Worm (Caenorhabditis elegans) whole organism, L2 larva: ENCODE results near the gene Y54G2A.72.

Experiments used
- F13H6.1 ChIP-seq: sonication (generic microtip); optimal IDR thresholded peaks from 2 replicates; lab custom pipeline; 2016; ENCODE audit warnings: missing genetic modification characterization, missing compliant biosample characterization
- Y55F3AM.14 ChIP-seq: fragments of 200-800 bp; sonication (Bioruptor generic); optimal IDR thresholded peaks from 2 replicates; lab custom pipeline; 2018; ENCODE audit warnings: mild to moderate bottlenecking, missing genetic modification characterization, missing compliant biosample characterization
- ZK546.5 ChIP-seq: sonication (generic microtip); optimal IDR thresholded peaks from 2 replicates; lab custom pipeline; 2017; ENCODE audit warnings: missing biosample characterization, missing genetic modification characterization
- alr-1 ChIP-seq: fragments of 150-350 bp; optimal IDR thresholded peaks from 2 replicates; lab custom pipeline; 2014; ENCODE audit warnings: missing biosample characterization, missing genetic modification characterization
- aly-2 ChIP-seq: fragments of 150-350 bp; optimal IDR thresholded peaks from 2 replicates; lab custom pipeline; 2014; ENCODE audit warnings: missing biosample characterization, missing genetic modification characterization
- ama-1 ChIP-seq: fragments of 150-350 bp; optimal IDR thresholded peaks from 2 replicates; lab custom pipeline; 2018; ENCODE audit warnings: inconsistent platforms
- blmp-1 ChIP-seq: sonication (generic microtip); optimal IDR thresholded peaks from 2 replicates; lab custom pipeline; 2017; ENCODE audit warnings: missing genetic modification characterization, mild to moderate bottlenecking, missing compliant biosample characterization, antibody characterized with exemption, moderate library complexity; ENCODE audit not compliant: insufficient read depth
- ceh-16 ChIP-seq: fragments of 150-350 bp; optimal IDR thresholded peaks from 2 replicates; lab custom pipeline; 2014; ENCODE audit warnings: missing biosample characterization, missing genetic modification characterization
- egl-27 ChIP-seq: sonication (generic microtip); optimal IDR thresholded peaks from 3 replicates; lab custom pipeline; 2017; ENCODE audit warnings: missing biosample characterization, missing genetic modification reagents, missing genetic modification characterization
- elt-1 ChIP-seq: fragments of 150-350 bp; optimal IDR thresholded peaks from 2 replicates; lab custom pipeline; 2014; ENCODE audit warnings: missing biosample characterization, missing genetic modification characterization
- elt-3 ChIP-seq: sonication (generic microtip); optimal IDR thresholded peaks from 2 replicates; lab custom pipeline; 2017; ENCODE audit warnings: missing biosample characterization, missing genetic modification characterization
- fos-1 ChIP-seq: fragments of 150-350 bp; optimal IDR thresholded peaks from 2 replicates; lab custom pipeline; 2014; ENCODE audit warnings: missing biosample characterization, missing genetic modification characterization
- gmeb-1 ChIP-seq: fragments of 150-350 bp; optimal IDR thresholded peaks from 2 replicates; lab custom pipeline; 2014; ENCODE audit warnings: missing biosample characterization, missing genetic modification characterization
- lin-11 ChIP-seq: fragments of 150-350 bp; sonication (generic microtip); optimal IDR thresholded peaks from 2 replicates; lab custom pipeline; 2014; ENCODE audit warnings: missing biosample characterization, missing genetic modification characterization, inconsistent platforms, mixed read lengths
- lin-13 ChIP-seq: fragments of 150-350 bp; optimal IDR thresholded peaks from 2 replicates; lab custom pipeline; 2014; ENCODE audit warnings: missing biosample characterization, missing genetic modification reagents, missing genetic modification characterization
- lin-39 ChIP-seq: fragments of 150-350 bp; optimal IDR thresholded peaks from 2 replicates; lab custom pipeline; 2014; ENCODE audit warnings: missing biosample characterization, missing genetic modification reagents, missing genetic modification characterization
- lsy-2 ChIP-seq, 2 experiments: fragments of 150-350 bp in 1 of 2; sonication (generic microtip) in 1 of 2; optimal IDR thresholded peaks; 2 replicates each; lab custom pipeline; 2014 to 2017; ENCODE audit warnings: missing biosample characterization in 2 of 2, missing genetic modification characterization in 2 of 2
- mab-5 ChIP-seq: fragments of 150-350 bp; optimal IDR thresholded peaks from 2 replicates; lab custom pipeline; 2014; ENCODE audit warnings: missing biosample characterization, missing genetic modification characterization
- mbf-1 ChIP-seq: sonication (generic microtip); optimal IDR thresholded peaks from 2 replicates; lab custom pipeline; 2017; ENCODE audit warnings: missing biosample characterization, missing genetic modification characterization
- mdl-1 ChIP-seq, 2 experiments: fragments of 150-350 bp in 1 of 2; sonication (generic microtip) in 1 of 2; optimal IDR thresholded peaks; 2 replicates each; lab custom pipeline; 2017; ENCODE audit warnings: missing biosample characterization in 2 of 2, missing genetic modification characterization in 2 of 2
- nhr-10 ChIP-seq: sonication (generic microtip); optimal IDR thresholded peaks from 2 replicates; lab custom pipeline; 2017; ENCODE audit warnings: missing biosample characterization, missing genetic modification characterization
- nhr-11 ChIP-seq: fragments of 150-350 bp; optimal IDR thresholded peaks from 2 replicates; lab custom pipeline; 2014; ENCODE audit warnings: missing biosample characterization, missing genetic modification characterization
- nhr-129 ChIP-seq: fragments of 150-350 bp; optimal IDR thresholded peaks from 2 replicates; lab custom pipeline; 2014; ENCODE audit warnings: missing biosample characterization, missing genetic modification characterization
- nhr-21 ChIP-seq: fragments of 150-350 bp; optimal IDR thresholded peaks from 2 replicates; lab custom pipeline; 2014; ENCODE audit warnings: missing biosample characterization, missing genetic modification characterization
- nhr-23 ChIP-seq: fragments of 150-350 bp; optimal IDR thresholded peaks from 2 replicates; lab custom pipeline; 2014; ENCODE audit warnings: missing biosample characterization, missing genetic modification reagents, missing genetic modification characterization
- nhr-237 ChIP-seq: fragments of 150-350 bp; optimal IDR thresholded peaks from 2 replicates; lab custom pipeline; 2014; ENCODE audit warnings: missing biosample characterization, missing genetic modification characterization
- nhr-25 ChIP-seq: fragments of 150-350 bp; sonication (generic microtip); optimal IDR thresholded peaks from 3 replicates; lab custom pipeline; 2014; ENCODE audit warnings: missing biosample characterization, missing genetic modification characterization
- nhr-6 ChIP-seq: fragments of 150-350 bp; optimal IDR thresholded peaks from 2 replicates; lab custom pipeline; 2014; ENCODE audit warnings: missing biosample characterization, missing genetic modification characterization
- nhr-77 ChIP-seq: fragments of 150-350 bp; optimal IDR thresholded peaks from 2 replicates; lab custom pipeline; 2014; ENCODE audit warnings: missing biosample characterization, missing genetic modification characterization
- sem-4 ChIP-seq: fragments of 150-350 bp; optimal IDR thresholded peaks from 2 replicates; lab custom pipeline; 2014; ENCODE audit warnings: missing biosample characterization, missing genetic modification reagents, missing genetic modification characterization
- skn-1 ChIP-seq: sonication (generic microtip); optimal IDR thresholded peaks from 2 replicates; lab custom pipeline; 2017; ENCODE audit warnings: missing biosample characterization, missing genetic modification characterization
- sma-3 ChIP-seq: sonication (generic microtip); optimal IDR thresholded peaks from 2 replicates; lab custom pipeline; 2016; ENCODE audit warnings: missing genetic modification reagents, missing genetic modification characterization, missing compliant biosample characterization
- sma-9 ChIP-seq, 2 experiments: fragments of 150-350 bp in 1 of 2; sonication (generic microtip) in 1 of 2; optimal IDR thresholded peaks; 2 replicates each; lab custom pipeline; 2014 to 2016; ENCODE audit warnings: missing genetic modification characterization in 2 of 2, mild to moderate bottlenecking in 1 of 2, missing biosample characterization in 1 of 2, missing compliant biosample characterization in 1 of 2, missing genetic modification reagents in 1 of 2, moderate library complexity in 1 of 2
- snpc-4 ChIP-seq: fragments of 150-350 bp; optimal IDR thresholded peaks from 2 replicates; lab custom pipeline; 2014; ENCODE audit warnings: missing biosample characterization, missing genetic modification characterization
- unc-39 ChIP-seq: fragments of 150-350 bp; optimal IDR thresholded peaks from 2 replicates; lab custom pipeline; 2014; ENCODE audit warnings: missing biosample characterization, missing genetic modification characterization
- unc-55 ChIP-seq: fragments of 150-350 bp; sonication (generic microtip); optimal IDR thresholded peaks from 3 replicates; lab custom pipeline; 2014; ENCODE audit warnings: missing biosample characterization, missing genetic modification reagents, missing genetic modification characterization
- unc-62 ChIP-seq: fragments of 150-350 bp; optimal IDR thresholded peaks from 2 replicates; lab custom pipeline; 2014; ENCODE audit warnings: missing biosample characterization, missing genetic modification reagents, missing genetic modification characterization
- zag-1 ChIP-seq: fragments of 150-350 bp; optimal IDR thresholded peaks from 2 replicates; lab custom pipeline; 2014; ENCODE audit warnings: missing biosample characterization, missing genetic modification characterization
- ztf-1 ChIP-seq: fragments of 200-800 bp; sonication (Bioruptor generic); conservative IDR thresholded peaks from 2 replicates; pipeline ENCODE4 v1.3.6; 2022; ENCODE audit warnings: missing genetic modification characterization, missing compliant biosample characterization
- ztf-11 ChIP-seq: sonication (generic microtip); optimal IDR thresholded peaks from 2 replicates; lab custom pipeline; 2017; ENCODE audit warnings: missing biosample characterization, missing genetic modification characterization

Y54G2A.72 gene

ce11 chrIV:2771692-2772091 is 6.2 kb upstream of the Y54G2A.72 start, which contains the start of gene Y54G2A.11:
TSS of gene Y54G2A.11 (minus strand) at chrIV:2771792.
- TF ChIP-seq Y55F3AM.14: no peak
- no peak for TF ChIP-seq nhr-21
- no peak for TF ChIP-seq nhr-25 (tag; lab: Kevin White, UChicago)
- no peak for TF ChIP-seq lin-39 (tag; lab: Kevin White, UChicago)
- TF ChIP-seq ceh-16 (tag; lab: Kevin White, UChicago): no peak
- no peak for TF ChIP-seq nhr-10 (tag; lab: Kevin White, UChicago)
- no peak for TF ChIP-seq zag-1 (tag; lab: Kevin White, UChicago)
- TF ChIP-seq ztf-1 (GFP tag; lab: Robert Waterston, UW): no peak
- TF ChIP-seq nhr-6 (tag; lab: Kevin White, UChicago): no peak
- TF ChIP-seq nhr-237 (tag; lab: Kevin White, UChicago): no peak
- TF ChIP-seq unc-55 (GFP tag; lab: Kevin White, UChicago): no peak
- TF ChIP-seq snpc-4 (tag; lab: Kevin White, UChicago): no peak
- no peak for TF ChIP-seq lsy-2 (tag; optimal IDR thresholded peaks at IDR 0.05; lab: Kevin White, UChicago)
- TF ChIP-seq nhr-129 (tag; lab: Kevin White, UChicago): no peak
- TF ChIP-seq sem-4 (tag; lab: Kevin White, UChicago): no peak
- no peak for TF ChIP-seq lin-11 (tag; lab: Kevin White, UChicago)
- TF ChIP-seq, all 48 proteins: peak for 0

ce11 chrIV:2772209-2772851 is 5.6 kb upstream of the Y54G2A.72 start:
- TF ChIP-seq lin-13 (GFP tag; lab: Kevin White, UChicago): no peak
- TF ChIP-seq blmp-1 (tag; lab: Kevin White, UChicago): peak; percentile 47
- TF ChIP-seq ztf-11 (tag; lab: Kevin White, UChicago): no peak
- TF ChIP-seq nhr-129 (tag; lab: Kevin White, UChicago): no peak
- peak; percentile 56 for TF ChIP-seq nhr-25 (tag; lab: Kevin White, UChicago)
- peak; percentile 74 for TF ChIP-seq Y55F3AM.14
- TF ChIP-seq mdl-1 (tag; optimal IDR thresholded peaks at IDR 0.05; lab: Kevin White, UChicago): no peak
- TF ChIP-seq mbf-1 (tag; lab: Kevin White, UChicago): no peak
- TF ChIP-seq ztf-1 (GFP tag; lab: Robert Waterston, UW): no peak
- no peak for TF ChIP-seq elt-1
- no peak for TF ChIP-seq egl-27 (tag; lab: Kevin White, UChicago)
- no peak for TF ChIP-seq gmeb-1 (tag; lab: Kevin White, UChicago)
- no peak for TF ChIP-seq unc-62 (GFP tag; lab: Kevin White, UChicago)
- no peak for TF ChIP-seq nhr-237 (tag; lab: Kevin White, UChicago)
- TF ChIP-seq nhr-77 (tag; lab: Kevin White, UChicago): no peak
- TF ChIP-seq fos-1 (tag; lab: Kevin White, UChicago): no peak

ce11 chrIV:2773382-2773979 is 4.5 kb upstream of the Y54G2A.72 start:
- TF ChIP-seq lsy-2 (tag; optimal IDR thresholded peaks at IDR 0.05; lab: Kevin White, UChicago): peak in 1 of 2 experiments; percentile 29
- TF ChIP-seq lin-39 (tag; lab: Kevin White, UChicago): no peak
- TF ChIP-seq nhr-11 (tag; lab: Kevin White, UChicago): no peak
- TF ChIP-seq nhr-77 (tag; lab: Kevin White, UChicago): no peak
- TF ChIP-seq nhr-25 (tag; lab: Kevin White, UChicago): peak; percentile 35
- TF ChIP-seq nhr-129 (tag; lab: Kevin White, UChicago): peak; percentile 68
- TF ChIP-seq sma-9 (GFP tag; optimal IDR thresholded peaks at IDR 0.05; lab: Kevin White, UChicago): peak; percentile 35
- TF ChIP-seq sma-9 (tag; optimal IDR thresholded peaks at IDR 0.05; lab: Kevin White, UChicago): no peak
- TF ChIP-seq mab-5: no peak
- peak; percentile 15 for TF ChIP-seq lin-13 (GFP tag; lab: Kevin White, UChicago)
- TF ChIP-seq, all 48 proteins: peak for 5

- TF ChIP-seq nhr-6 (tag; lab: Kevin White, UChicago): peak; percentile 57
- peak; percentile 84 for TF ChIP-seq ama-1 (lab: Kevin White, UChicago)
- TF ChIP-seq alr-1 (tag; lab: Kevin White, UChicago): no peak
- TF ChIP-seq ZK546.5: no peak
- peak; percentile 91 for TF ChIP-seq F13H6.1 (tag; lab: Kevin White, UChicago)
- no peak for TF ChIP-seq ztf-1 (GFP tag; lab: Robert Waterston, UW)
- TF ChIP-seq egl-27 (tag; lab: Kevin White, UChicago): peak; percentile 36
- peak; percentile 62 for TF ChIP-seq sma-3 (GFP tag; lab: Kevin White, UChicago)
- TF ChIP-seq unc-39 (tag; lab: Kevin White, UChicago): no peak
- peak; percentile 85 for TF ChIP-seq sma-9 (GFP tag; optimal IDR thresholded peaks at IDR 0.05; lab: Kevin White, UChicago)
- TF ChIP-seq sma-9 (tag; optimal IDR thresholded peaks at IDR 0.05; lab: Kevin White, UChicago): no peak
- TF ChIP-seq nhr-129 (tag; lab: Kevin White, UChicago): peak; percentile 84
- TF ChIP-seq mab-5: peak; percentile 20
- peak; percentile 91 for TF ChIP-seq nhr-25 (tag; lab: Kevin White, UChicago)
- no peak for TF ChIP-seq elt-3 (tag; lab: Kevin White, UChicago)
- TF ChIP-seq elt-1: no peak
- TF ChIP-seq blmp-1 (tag; lab: Kevin White, UChicago): peak; percentile 23
- TF ChIP-seq sem-4 (tag; lab: Kevin White, UChicago): peak; percentile 39
- TF ChIP-seq nhr-23 (tag; lab: Kevin White, UChicago): no peak
- TF ChIP-seq nhr-11 (tag; lab: Kevin White, UChicago): no peak
- TF ChIP-seq skn-1 (tag; lab: Kevin White, UChicago): no peak
- TF ChIP-seq aly-2 (tag; lab: Kevin White, UChicago): no peak
- TF ChIP-seq ceh-16 (tag; lab: Kevin White, UChicago): no peak
- peak; percentile 79 for TF ChIP-seq lin-13 (GFP tag; lab: Kevin White, UChicago)
- peak in 1 of 2 experiments; percentile 34 for TF ChIP-seq mdl-1 (tag; optimal IDR thresholded peaks at IDR 0.05; lab: Kevin White, UChicago)
- no peak for TF ChIP-seq mbf-1 (tag; lab: Kevin White, UChicago)
- TF ChIP-seq unc-55 (GFP tag; lab: Kevin White, UChicago): peak; percentile 19
- no peak for TF ChIP-seq nhr-237 (tag; lab: Kevin White, UChicago)
- TF ChIP-seq nhr-77 (tag; lab: Kevin White, UChicago): no peak
These were observed 3.4 kb upstream of the Y54G2A.72 start for ce11 chrIV:2774500-2774899.
